Fruit fly (Drosophila melanogaster) whole organism, embryonic: ENCODE results near the gene jhamt.
A peak's percentile ranks its signal among the peaks of the same experiment; 100 is the strongest.

Source experiments
- CG10209 ChIP-seq: fragments of 200-800 bp; sonication (Bioruptor generic); optimal IDR thresholded peaks from 3 replicates; lab custom pipeline; 2017; ENCODE audit warnings: missing biosample characterization, mild to moderate bottlenecking, missing genetic modification characterization, missing genetic modification reagents
- CG1024 ChIP-seq: fragments of 200-800 bp; sonication (Bioruptor generic); IDR thresholded peaks from 2 replicates; pipeline ENCODE4 v1.3.6; 2022; ENCODE audit warnings: missing biosample characterization, missing genetic modification characterization
- CG10431 ChIP-seq: fragments of 200-800 bp; sonication (Bioruptor generic); optimal IDR thresholded peaks from 3 replicates; lab custom pipeline; 2018; ENCODE audit warnings: missing biosample characterization, mild to moderate bottlenecking, missing genetic modification characterization
- CG11504 ChIP-seq: fragments of 200-800 bp; sonication (Bioruptor generic); optimal IDR thresholded peaks from 3 replicates; lab custom pipeline; 2019; ENCODE audit warnings: missing biosample characterization, mild to moderate bottlenecking, missing genetic modification characterization, moderate library complexity
- CG11696 ChIP-seq: fragments of 200-800 bp; sonication (Bioruptor generic); IDR thresholded peaks from 2 replicates; pipeline ENCODE4 v1.3.6; 2022; ENCODE audit warnings: missing biosample characterization, missing genetic modification characterization
- CG12744 ChIP-seq: fragments of 200-800 bp; sonication (Bioruptor generic); optimal IDR thresholded peaks from 2 replicates; lab custom pipeline; 2016; ENCODE audit warnings: missing biosample characterization, missing genetic modification characterization
- CG13624 ChIP-seq: fragments of 200-800 bp; sonication (Bioruptor generic); optimal IDR thresholded peaks from 2 replicates; lab custom pipeline; 2016; ENCODE audit warnings: missing biosample characterization, missing genetic modification characterization
- CG13775 ChIP-seq: fragments of 200-800 bp; sonication (Bioruptor generic); optimal IDR thresholded peaks from 3 replicates; lab custom pipeline; 2017; ENCODE audit warnings: missing biosample characterization, mild to moderate bottlenecking, missing genetic modification characterization
- CG14441 ChIP-seq: fragments of 200-800 bp; sonication (Bioruptor generic); IDR thresholded peaks from 2 replicates; pipeline ENCODE4 v1.3.6; 2022; ENCODE audit warnings: missing biosample characterization, missing genetic modification characterization
- CG14667 ChIP-seq: fragments of 200-800 bp; sonication (Bioruptor generic); IDR thresholded peaks from 2 replicates; pipeline ENCODE4 v1.3.6; 2022; ENCODE audit warnings: missing biosample characterization, missing genetic modification characterization
- CG15479 ChIP-seq: fragments of 200-800 bp; sonication (Bioruptor generic); optimal IDR thresholded peaks from 3 replicates; lab custom pipeline; 2019; ENCODE audit warnings: missing biosample characterization, mild to moderate bottlenecking, missing genetic modification characterization, moderate library complexity
- CG17359 ChIP-seq: fragments of 200-800 bp; sonication (Bioruptor generic); optimal IDR thresholded peaks from 3 replicates; lab custom pipeline; 2018; ENCODE audit warnings: missing biosample characterization, mild to moderate bottlenecking, missing genetic modification characterization, moderate library complexity
- CG17802 ChIP-seq: fragments of 200-800 bp; sonication (Bioruptor generic); optimal IDR thresholded peaks from 2 replicates; lab custom pipeline; 2018; ENCODE audit warnings: missing biosample characterization, mild to moderate bottlenecking, missing genetic modification characterization, moderate library complexity
- CG18476 ChIP-seq: fragments of 200-800 bp; sonication (Bioruptor generic); optimal IDR thresholded peaks from 2 replicates; lab custom pipeline; 2016; ENCODE audit warnings: missing biosample characterization, mild to moderate bottlenecking, missing genetic modification characterization
- CG18764 ChIP-seq: fragments of 200-800 bp; sonication (Bioruptor generic); optimal IDR thresholded peaks from 3 replicates; lab custom pipeline; 2016; ENCODE audit warnings: missing biosample characterization, missing genetic modification characterization
- CG30020 ChIP-seq: fragments of 200-800 bp; optimal IDR thresholded peaks from 2 replicates; lab custom pipeline; 2019; ENCODE audit warnings: missing biosample characterization, mild to moderate bottlenecking, missing genetic modification characterization, moderate library complexity
- CG33557 ChIP-seq: fragments of 200-800 bp; sonication (Bioruptor generic); optimal IDR thresholded peaks from 2 replicates; lab custom pipeline; 2019; ENCODE audit warnings: missing biosample characterization, mild to moderate bottlenecking, missing genetic modification characterization, moderate library complexity
- CG42726 ChIP-seq: fragments of 200-800 bp; sonication (Bioruptor generic); IDR thresholded peaks from 2 replicates; pipeline ENCODE4 v1.3.6; 2022; ENCODE audit warnings: missing biosample characterization, missing genetic modification characterization; ENCODE audit not compliant: partially characterized antibody
- CG43689 ChIP-seq: fragments of 200-800 bp; sonication (Bioruptor generic); IDR thresholded peaks from 2 replicates; pipeline ENCODE4 v1.3.6; 2022; ENCODE audit warnings: missing biosample characterization, missing genetic modification characterization
- CG5245 ChIP-seq: fragments of 200-800 bp; sonication (Bioruptor generic); optimal IDR thresholded peaks from 3 replicates; lab custom pipeline; 2016; ENCODE audit warnings: missing biosample characterization, missing genetic modification characterization
- CG6654 ChIP-seq: fragments of 200-800 bp; sonication (Bioruptor generic); optimal IDR thresholded peaks from 2 replicates; lab custom pipeline; 2017; ENCODE audit warnings: missing biosample characterization, mild to moderate bottlenecking, missing genetic modification characterization
- CG6683 ChIP-seq: fragments of 200-800 bp; sonication (Bioruptor generic); optimal IDR thresholded peaks from 2 replicates; lab custom pipeline; 2017; ENCODE audit warnings: missing biosample characterization, mild to moderate bottlenecking, missing genetic modification characterization, missing genetic modification reagents
- CG7786 ChIP-seq: fragments of 200-800 bp; sonication (Bioruptor generic); optimal IDR thresholded peaks from 2 replicates; lab custom pipeline; 2016; ENCODE audit warnings: missing biosample characterization, missing genetic modification characterization
- CG8478 ChIP-seq: fragments of >200 bp; optimal IDR thresholded peaks from 2 replicates; lab custom pipeline; 2018
- CG9876 ChIP-seq: fragments of 200-800 bp; sonication (Bioruptor generic); optimal IDR thresholded peaks from 2 replicates; lab custom pipeline; 2016; ENCODE audit warnings: missing biosample characterization, missing genetic modification characterization
- CrebB ChIP-seq: fragments of 200-800 bp; sonication (Bioruptor generic); optimal IDR thresholded peaks from 3 replicates; lab custom pipeline; 2018; ENCODE audit warnings: missing biosample characterization, mild to moderate bottlenecking, missing genetic modification characterization
- Dref ChIP-seq: fragments of 200-800 bp; sonication (Bioruptor generic); IDR thresholded peaks from 2 replicates; pipeline ENCODE4 v1.3.6; 2022; ENCODE audit warnings: missing biosample characterization, missing genetic modification characterization
- Usf ChIP-seq: fragments of 200-800 bp; sonication (Bioruptor generic); optimal IDR thresholded peaks from 2 replicates; lab custom pipeline; 2017; ENCODE audit warnings: missing genotype, missing biosample characterization, missing genetic modification characterization
- Vsx1 ChIP-seq: fragments of 200-800 bp; sonication (Bioruptor generic); optimal IDR thresholded peaks from 2 replicates; lab custom pipeline; 2017; ENCODE audit warnings: missing biosample characterization, mild to moderate bottlenecking, missing genetic modification characterization, missing genetic modification reagents
- btn ChIP-seq: fragments of 200-800 bp; sonication (Bioruptor generic); optimal IDR thresholded peaks from 2 replicates; lab custom pipeline; 2016; ENCODE audit warnings: missing biosample characterization, missing genetic modification characterization
- cad ChIP-seq: fragments of >200 bp; optimal IDR thresholded peaks from 2 replicates; lab custom pipeline; 2017; ENCODE audit warnings: missing biosample characterization, missing genetic modification characterization
- chif ChIP-seq, 2 experiments: fragments of 200-800 bp; sonication (Bioruptor generic); optimal IDR thresholded peaks; 3 replicates each; lab custom pipeline; 2016; ENCODE audit warnings: missing biosample characterization in 2 of 2, missing genetic modification characterization in 2 of 2
- croc ChIP-seq: fragments of 200-800 bp; sonication (Bioruptor generic); conservative IDR thresholded peaks from 3 replicates; pipeline ENCODE4 v1.3.6; 2022; ENCODE audit warnings: missing biosample characterization, missing genetic modification characterization
- dpn ChIP-seq, 2 experiments: fragments of 200-800 bp; sonication (Bioruptor generic); optimal IDR thresholded peaks; 3 replicates each; lab custom pipeline; 2016; ENCODE audit warnings: missing biosample characterization in 2 of 2, missing genetic modification characterization in 2 of 2
- fd64A ChIP-seq: fragments of 200-800 bp; sonication (Bioruptor generic); optimal IDR thresholded peaks from 3 replicates; lab custom pipeline; 2018; ENCODE audit warnings: missing biosample characterization, mild to moderate bottlenecking, missing genetic modification characterization
- ftz-f1 ChIP-seq: fragments of 200-800 bp; sonication (Bioruptor generic); optimal IDR thresholded peaks from 2 replicates; lab custom pipeline; 2016; ENCODE audit warnings: missing biosample characterization, missing genetic modification characterization
- gcm2 ChIP-seq: fragments of 200-800 bp; sonication (Bioruptor generic); optimal IDR thresholded peaks from 2 replicates; lab custom pipeline; 2016; ENCODE audit warnings: missing biosample characterization, missing genetic modification characterization
- hkb ChIP-seq, 2 experiments: fragments of 200-800 bp in 1 of 2; fragments of >200 bp in 1 of 2; sonication (Bioruptor generic) in 1 of 2; IDR thresholded peaks in 1 of 2; optimal IDR thresholded peaks in 1 of 2; 2 replicates each; pipeline versions ENCODE4 v1.3.6 to Lab custom; 2017 to 2022; ENCODE audit warnings: missing biosample characterization in 1 of 2, missing genetic modification characterization in 1 of 2
- jing ChIP-seq: fragments of 200-800 bp; sonication (Bioruptor generic); optimal IDR thresholded peaks from 2 replicates; lab custom pipeline; 2018; ENCODE audit warnings: missing biosample characterization, mild to moderate bottlenecking, missing genetic modification characterization
- lab ChIP-seq: fragments of 200-800 bp; sonication (Bioruptor generic); optimal IDR thresholded peaks from 3 replicates; lab custom pipeline; 2017; ENCODE audit warnings: missing biosample characterization, missing genetic modification characterization, mild to moderate bottlenecking, moderate library complexity, missing genetic modification reagents
- lilli ChIP-seq: fragments of 200-800 bp; sonication (Bioruptor generic); optimal IDR thresholded peaks from 3 replicates; lab custom pipeline; 2016; ENCODE audit warnings: missing biosample characterization, missing genetic modification characterization
- nau ChIP-seq: fragments of 200-800 bp; sonication (Bioruptor generic); optimal IDR thresholded peaks from 3 replicates; lab custom pipeline; 2017; ENCODE audit warnings: missing biosample characterization, mild to moderate bottlenecking, missing genetic modification characterization, missing genetic modification reagents
- nmo ChIP-seq: fragments of 200-800 bp; sonication (Bioruptor generic); optimal IDR thresholded peaks from 2 replicates; lab custom pipeline; 2018; ENCODE audit warnings: missing biosample characterization, mild to moderate bottlenecking, missing genetic modification characterization, moderate library complexity
- pan ChIP-seq, 4 experiments: fragments of >200 bp in 3 of 4; fragments of 200-800 bp in 1 of 4; sonication (Bioruptor generic) in 1 of 4; optimal IDR thresholded peaks in 3 of 4; IDR thresholded peaks in 1 of 4; 2 replicates each; pipeline versions ENCODE4 v1.3.6 to Lab custom; 2017 to 2022; ENCODE audit warnings: missing biosample characterization in 2 of 4, missing genetic modification characterization in 2 of 4, mixed read lengths in 1 of 4
- sima ChIP-seq: fragments of 200-800 bp; sonication (Bioruptor generic); optimal IDR thresholded peaks from 2 replicates; lab custom pipeline; 2016; ENCODE audit warnings: missing biosample characterization, missing genetic modification characterization
- so ChIP-seq: fragments of 200-800 bp; sonication (Bioruptor generic); IDR thresholded peaks from 3 replicates; pipeline ENCODE4 v1.3.6; 2022; ENCODE audit warnings: missing biosample characterization, missing genetic modification characterization
- sr ChIP-seq: fragments of 200-800 bp; sonication (Bioruptor generic); IDR thresholded peaks from 3 replicates; pipeline ENCODE4 v1.3.6; 2022; ENCODE audit warnings: missing biosample characterization, missing genetic modification characterization
- tll ChIP-seq, 2 experiments: fragments of 200-800 bp in 1 of 2; fragments of >200 bp in 1 of 2; sonication (Bioruptor generic) in 1 of 2; optimal IDR thresholded peaks; 2 replicates each; lab custom pipeline; 2017 to 2019; ENCODE audit warnings: missing biosample characterization in 2 of 2, missing genetic modification characterization in 2 of 2, mild to moderate bottlenecking in 1 of 2, moderate library complexity in 1 of 2

jhamt gene

dm6 chr2L:16325515-16326257 lies 40.0 kb upstream of the jhamt start, which contains the start of gene cact (continued):
- peak; percentile 76 for TF ChIP-seq gcm2
- peak; percentile 86 to 95 for TF ChIP-seq chif (GFP tag; optimal IDR thresholded peaks at IDR 0.05; lab: Kevin White, UChicago)
- TF ChIP-seq btn (GFP tag; lab: Kevin White, UChicago) = peak; percentile 77
- TF ChIP-seq CG10209 (GFP tag; lab: Kevin White, UChicago) = peak; percentile 91
- peak; percentile 94 for TF ChIP-seq CG17359 (tag; lab: Kevin White, UChicago)
- TF ChIP-seq CG11504 (tag; lab: Kevin White, UChicago) = peak; percentile 91
- TF ChIP-seq CG1024 = peak; percentile 85
- TF ChIP-seq CG18476 (GFP tag; lab: Kevin White, UChicago) = peak; percentile 88
- peak; percentile 83 for TF ChIP-seq nau (GFP tag; lab: Kevin White, UChicago)
- peak; percentile 100 for TF ChIP-seq CG17802
- peak; percentile 79 for TF ChIP-seq CG33557 (GFP tag; lab: Kevin White, UChicago)
- TF ChIP-seq cad (GFP tag; lab: Kevin White, UChicago) = no peak
- TF ChIP-seq croc (GFP tag; lab: Robert Waterston, UW) = peak; percentile 72
- TF ChIP-seq CrebB (tag; lab: Kevin White, UChicago) = peak; percentile 81
- TF ChIP-seq CG30020 (tag; lab: Kevin White, UChicago) = peak; percentile 98
- peak; percentile 6 to 74 for TF ChIP-seq tll (GFP tag; optimal IDR thresholded peaks at IDR 0.05; lab: Kevin White, UChicago)
- TF ChIP-seq Dref (GFP tag; lab: Robert Waterston, UW) = no peak
- TF ChIP-seq CG8478 (lab: Kevin White, UChicago) = no peak
- peak; percentile 97 for TF ChIP-seq lilli (GFP tag; lab: Kevin White, UChicago)
- peak; percentile 80 for TF ChIP-seq Usf (GFP tag; lab: Kevin White, UChicago)
- TF ChIP-seq hkb (optimal IDR thresholded peaks at IDR 0.05; lab: Kevin White, UChicago) = no peak
- TF ChIP-seq hkb (GFP tag; IDR thresholded peaks at IDR 0.05; lab: Robert Waterston, UW) = peak; percentile 92
- TF ChIP-seq nmo (GFP tag; lab: Kevin White, UChicago) = peak; percentile 94
- TF ChIP-seq CG42726 (GFP tag; lab: Robert Waterston, UW) = peak; percentile 45; the same call in 1 of the 2 replicates
- TF ChIP-seq CG13624 (GFP tag; lab: Kevin White, UChicago) = peak; percentile 94
- TF ChIP-seq CG10431 = peak; percentile 61
- peak; percentile 25; the same call in 1 of the 3 replicates for TF ChIP-seq sr
- TF ChIP-seq lab (GFP tag; lab: Kevin White, UChicago) = peak; percentile 95
- peak; percentile 85 for TF ChIP-seq CG18764
- TF ChIP-seq CG9876 (GFP tag; lab: Kevin White, UChicago) = peak; percentile 89
- no peak; the same call in 1 of the 2 replicates for TF ChIP-seq CG14667 (GFP tag; lab: Robert Waterston, UW)
- TF ChIP-seq CG43689 (GFP tag; lab: Robert Waterston, UW) = no peak; the same call in none of the 2 replicates
- TF ChIP-seq ftz-f1 (GFP tag; lab: Kevin White, UChicago) = peak; percentile 27
- TF ChIP-seq Vsx1 (GFP tag; lab: Kevin White, UChicago) = peak; percentile 79
- TF ChIP-seq dpn (GFP tag; optimal IDR thresholded peaks at IDR 0.05; lab: Kevin White, UChicago) = peak; percentile 95
- TF ChIP-seq fd64A (GFP tag; lab: Kevin White, UChicago) = no peak
- TF ChIP-seq CG13775 (GFP tag; lab: Kevin White, UChicago) = peak; percentile 93
- peak; percentile 79 for TF ChIP-seq CG6683 (GFP tag; lab: Kevin White, UChicago)
- peak; percentile 86 for TF ChIP-seq CG14441 (GFP tag; lab: Robert Waterston, UW)
- peak; percentile 82 for TF ChIP-seq CG5245
- TF ChIP-seq CG12744 (GFP tag; lab: Kevin White, UChicago) = peak; percentile 93
- TF ChIP-seq CG7786 (GFP tag; lab: Kevin White, UChicago) = peak; percentile 95
- peak; percentile 78 for TF ChIP-seq CG6654 (GFP tag; lab: Kevin White, UChicago)
- TF ChIP-seq pan (optimal IDR thresholded peaks at IDR 0.05; lab: Kevin White, UChicago) = no peak
- TF ChIP-seq pan (GFP tag; optimal IDR thresholded peaks at IDR 0.05 in 1 of 2, IDR thresholded peaks at IDR 0.05 in 1 of 2) = peak in 1 of 2 experiments; percentile 89
- TF ChIP-seq so = peak; percentile 92
- TF ChIP-seq CG11696 = peak; percentile 73
- peak; percentile 75 for TF ChIP-seq jing
- peak; percentile 70 for TF ChIP-seq sima (GFP tag; lab: Kevin White, UChicago)
- no peak for TF ChIP-seq CG15479
